Worm (Caenorhabditis elegans) whole organism, early embryonic: ENCODE measurements around the gene lido-9.

Source experiments
- B0310.2 ChIP-seq: sonication (generic microtip); optimal IDR thresholded peaks from 2 replicates; lab custom pipeline; 2016; ENCODE audit warnings: mild to moderate bottlenecking, missing genetic modification characterization, missing compliant biosample characterization
- aly-1 ChIP-seq: sonication (generic microtip); optimal IDR thresholded peaks from 2 replicates; lab custom pipeline; 2016; ENCODE audit warnings: missing genetic modification characterization, missing compliant biosample characterization
- ama-1 ChIP-seq: fragments of 150-350 bp; optimal IDR thresholded peaks from 2 replicates; lab custom pipeline; 2014
- ceh-36 ChIP-seq: sonication (generic microtip); optimal IDR thresholded peaks from 2 replicates; lab custom pipeline; 2016; ENCODE audit warnings: missing genetic modification characterization, inconsistent platforms, missing compliant biosample characterization
- ets-7 ChIP-seq: sonication (generic microtip); optimal IDR thresholded peaks from 2 replicates; lab custom pipeline; 2016; ENCODE audit warnings: missing genotype, missing genetic modification characterization, missing compliant biosample characterization
- hmg-4 ChIP-seq: fragments of 200-800 bp; sonication (Bioruptor generic); optimal IDR thresholded peaks from 2 replicates; lab custom pipeline; 2018; ENCODE audit warnings: mild to moderate bottlenecking, missing genetic modification characterization, missing compliant biosample characterization
- hnd-1 ChIP-seq: sonication (generic microtip); optimal IDR thresholded peaks from 2 replicates; lab custom pipeline; 2016; ENCODE audit warnings: missing genetic modification characterization, missing compliant biosample characterization
- pes-1 ChIP-seq: fragments of 200-800 bp; sonication (Bioruptor generic); IDR thresholded peaks from 2 replicates; pipeline ENCODE4 v1.3.6; 2022; ENCODE audit warnings: missing genetic modification reagents, missing genetic modification characterization, missing compliant biosample characterization
- tbx-37 ChIP-seq: fragments of 200-800 bp; sonication (Bioruptor generic); conservative IDR thresholded peaks from 2 replicates; pipeline ENCODE4 v1.3.6; 2022; ENCODE audit warnings: missing genetic modification reagents, missing genetic modification characterization, missing compliant biosample characterization
- tra-4 ChIP-seq: sonication (generic microtip); optimal IDR thresholded peaks from 2 replicates; lab custom pipeline; 2017; ENCODE audit warnings: missing genetic modification characterization, missing compliant biosample characterization

DNA sequence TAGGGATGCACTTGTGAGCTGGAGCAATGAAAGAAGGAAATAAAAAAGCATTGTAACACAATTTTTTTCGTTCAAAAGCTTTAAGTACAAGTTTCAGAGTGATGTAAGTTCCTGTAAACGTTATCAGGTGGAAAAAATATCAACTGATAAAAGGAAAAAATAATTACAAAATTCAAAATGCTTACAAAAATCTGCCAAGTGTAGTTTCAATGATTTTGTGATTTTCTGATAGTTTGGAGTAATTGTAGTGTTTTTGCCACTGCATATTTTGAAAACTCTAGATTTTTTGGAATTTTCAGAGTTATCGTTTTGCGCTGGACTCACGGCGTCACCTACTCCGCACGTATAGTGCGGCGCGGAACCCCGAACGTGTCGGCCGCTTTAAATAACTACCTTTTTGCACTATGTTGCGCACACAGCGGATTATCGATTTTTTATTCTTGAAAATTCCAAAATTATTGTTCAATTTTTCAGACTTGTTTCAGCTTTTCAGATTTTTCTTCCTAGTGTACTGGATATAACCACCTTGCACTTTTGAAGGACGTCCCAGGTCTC lies 22.9 kb downstream of the lido-9 start, which contains the start of gene clec-2:
- TF ChIP-seq aly-1 (no peak), ama-1 (lab: Kevin White, UChicago) (no peak), pes-1 (no peak), ets-7 (tag; lab: Kevin White, UChicago) (no peak), tra-4 (tag; lab: Kevin White, UChicago) (no peak), B0310.2 (tag; lab: Kevin White, UChicago) (no peak), ceh-36 (tag; lab: Kevin White, UChicago) (no peak), tbx-37 (GFP tag; lab: Robert Waterston, UW) (no peak), hnd-1 (tag; lab: Kevin White, UChicago) (no peak), hmg-4 (no peak)
